Worm (Caenorhabditis elegans) whole organism, midembryonic: ENCODE data around the gene mms-19.

Experiments
- T22C8.4 ChIP-seq: fragments of 200-800 bp; sonication (Bioruptor generic); IDR thresholded peaks from 2 replicates; pipeline ENCODE4 v1.3.6; 2022; ENCODE audit warnings: missing genetic modification characterization, missing compliant biosample characterization
- flt-1 ChIP-seq: fragments of 200-800 bp; sonication (Bioruptor generic); IDR thresholded peaks from 2 replicates; pipeline ENCODE4 v1.3.6; 2022; ENCODE audit warnings: missing genetic modification characterization, missing compliant biosample characterization
- med-1 ChIP-seq: sonication (generic microtip); optimal IDR thresholded peaks from 2 replicates; lab custom pipeline; 2017; ENCODE audit warnings: missing genetic modification characterization, mild to moderate bottlenecking, missing compliant biosample characterization, antibody characterized with exemption, missing genetic modification reagents; ENCODE audit not compliant: insufficient read depth
- tab-1 ChIP-seq: fragments of 200-800 bp; sonication (Bioruptor generic); IDR thresholded peaks from 2 replicates; pipeline ENCODE4 v1.3.6; 2022; ENCODE audit warnings: missing genetic modification characterization, missing compliant biosample characterization
- ztf-29 ChIP-seq: fragments of 200-800 bp; sonication (Bioruptor generic); IDR thresholded peaks from 2 replicates; pipeline ENCODE4 v1.3.6; 2022; ENCODE audit warnings: missing genetic modification reagents, missing genetic modification characterization, missing compliant biosample characterization

- TF ChIP-seq T22C8.4 (GFP tag; lab: Robert Waterston, UW) (no peak), flt-1 (no peak), med-1 (GFP tag; lab: Kevin White, UChicago) (no peak), ztf-29 (GFP tag; lab: Robert Waterston, UW) (no peak), tab-1 (no peak)
Observed at ce11 chrV:5523260-5523659, 9.1 kb downstream of the mms-19 start.
